Worm (Caenorhabditis elegans) whole organism, L3 larva: ENCODE results near the gene repo-1.

ENCODE experiments used
- aly-2 ChIP-seq: fragments of 150-350 bp; optimal IDR thresholded peaks from 2 replicates; lab custom pipeline; 2014; ENCODE audit warnings: missing biosample characterization, missing genetic modification characterization
- elt-3 ChIP-seq, 3 experiments: fragments of 150-350 bp in 1 of 3; sonication (generic microtip) in 2 of 3; optimal IDR thresholded peaks; 2 replicates in 2 of 3; 4 replicates in 1 of 3; lab custom pipeline; 2014 to 2017; ENCODE audit warnings: missing biosample characterization in 3 of 3, missing genetic modification characterization in 3 of 3
- mml-1 ChIP-seq: fragments of 150-350 bp; sonication (generic microtip); optimal IDR thresholded peaks from 3 replicates; lab custom pipeline; 2014; ENCODE audit warnings: missing biosample characterization, missing genetic modification characterization

DNA sequence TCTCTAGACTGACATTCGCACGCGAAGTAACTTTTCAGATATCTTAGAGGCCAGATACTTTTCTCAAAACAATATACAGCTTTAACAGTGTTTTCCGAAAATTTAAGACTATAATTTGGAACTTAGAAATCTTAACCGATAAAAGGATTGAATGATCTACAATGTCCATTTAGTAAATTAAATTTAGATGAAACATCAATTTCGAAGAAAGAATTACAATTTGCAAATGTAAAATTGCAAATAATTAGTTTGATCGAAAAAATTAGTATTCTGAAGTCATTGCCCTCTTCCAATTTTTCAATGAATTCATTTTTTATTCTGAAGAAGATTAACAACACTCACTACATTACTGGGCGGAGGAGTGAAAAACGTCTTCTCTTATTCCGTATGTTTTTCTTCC, 15.7 kb upstream of the repo-1 start, which contains the start of gene bath-37:
- TF ChIP-seq aly-2 (tag; lab: Kevin White, UChicago) (no peak), mml-1 (tag; lab: Kevin White, UChicago) (no peak), elt-3 (tag; optimal IDR thresholded peaks at IDR 0.05; lab: Kevin White, UChicago) (no peak)
